Worm (Caenorhabditis elegans) whole organism, L1 larva: ENCODE measurements around the gene T23B12.6.

Experiments used
- C34B4.2 ChIP-seq: sonication (generic microtip); optimal IDR thresholded peaks from 2 replicates; lab custom pipeline; 2017; ENCODE audit warnings: mild to moderate bottlenecking, missing genetic modification characterization, missing compliant biosample characterization
- Y116A8C.19 ChIP-seq: sonication (generic microtip); optimal IDR thresholded peaks from 2 replicates; lab custom pipeline; 2016; ENCODE audit warnings: missing compliant biosample characterization, missing genetic modification characterization, borderline replicate concordance
- aha-1 ChIP-seq: fragments of 150-350 bp; optimal IDR thresholded peaks from 2 replicates; lab custom pipeline; 2014; ENCODE audit warnings: missing biosample characterization, missing genetic modification characterization
- alr-1 ChIP-seq: fragments of 200-800 bp; sonication (Bioruptor generic); optimal IDR thresholded peaks from 2 replicates; lab custom pipeline; 2018; ENCODE audit warnings: borderline replicate concordance, mild to moderate bottlenecking, missing genetic modification characterization, missing compliant biosample characterization
- ama-1 ChIP-seq: fragments of 150-350 bp; optimal IDR thresholded peaks from 2 replicates; lab custom pipeline; 2014
- ceh-63 ChIP-seq: fragments of 200-800 bp; sonication (Bioruptor generic); optimal IDR thresholded peaks from 2 replicates; lab custom pipeline; 2018; ENCODE audit warnings: mild to moderate bottlenecking, missing genetic modification characterization, missing compliant biosample characterization
- dsc-1 ChIP-seq: sonication (generic microtip); optimal IDR thresholded peaks from 2 replicates; lab custom pipeline; 2016; ENCODE audit warnings: mild to moderate bottlenecking, missing genetic modification characterization, missing compliant biosample characterization
- efl-1 ChIP-seq, 4 experiments: fragments of 150-350 bp; optimal IDR thresholded peaks in 3 of 4; peaks in 1 of 4; 1 replicate in 1 of 4; 2 replicates in 3 of 4; lab custom pipeline; 2014; ENCODE audit warnings: missing biosample characterization in 2 of 4, missing genetic modification characterization in 2 of 4, missing genetic modification reagents in 2 of 4
- efl-3 ChIP-seq: fragments of 200-800 bp; sonication (Bioruptor generic); optimal IDR thresholded peaks from 2 replicates; lab custom pipeline; 2018; ENCODE audit warnings: mild to moderate bottlenecking, missing genetic modification characterization, missing compliant biosample characterization
- egl-27 ChIP-seq, 2 experiments: fragments of 150-350 bp in 1 of 2; sonication (generic microtip); optimal IDR thresholded peaks; 3 replicates each; lab custom pipeline; 2017 to 2018; ENCODE audit warnings: missing biosample characterization in 2 of 2, missing genetic modification characterization in 2 of 2, missing genetic modification reagents in 2 of 2
- elt-2 ChIP-seq: sonication (generic microtip); optimal IDR thresholded peaks from 2 replicates; lab custom pipeline; 2016; ENCODE audit warnings: missing genetic modification characterization, mild to moderate bottlenecking, inconsistent platforms, missing compliant biosample characterization, missing genetic modification reagents
- ets-5 ChIP-seq: fragments of 200-800 bp; sonication (Bioruptor generic); IDR thresholded peaks from 2 replicates; pipeline ENCODE4 v1.3.6; 2022; ENCODE audit warnings: missing genetic modification characterization, missing compliant biosample characterization
- fkh-4 ChIP-seq: sonication (generic microtip); optimal IDR thresholded peaks from 2 replicates; lab custom pipeline; 2016; ENCODE audit warnings: missing compliant biosample characterization, missing genetic modification characterization, borderline replicate concordance
- grh-1 ChIP-seq: fragments of 200-800 bp; sonication (Bioruptor generic); IDR thresholded peaks from 2 replicates; pipeline ENCODE4 v1.3.6; 2022; ENCODE audit warnings: missing genetic modification reagents, missing genetic modification characterization, missing compliant biosample characterization
- hlh-17 ChIP-seq: fragments of 200-800 bp; sonication (Bioruptor generic); optimal IDR thresholded peaks from 2 replicates; lab custom pipeline; 2018; ENCODE audit warnings: missing genetic modification characterization, mild to moderate bottlenecking, missing compliant biosample characterization, moderate library complexity, borderline replicate concordance
- irx-1 ChIP-seq: sonication (generic microtip); optimal IDR thresholded peaks from 2 replicates; lab custom pipeline; 2016; ENCODE audit warnings: missing genetic modification characterization, missing compliant biosample characterization
- isw-1 ChIP-seq: fragments of 200-800 bp; sonication (Bioruptor generic); IDR thresholded peaks from 2 replicates; pipeline ENCODE4 v1.3.6; 2022; ENCODE audit warnings: missing genetic modification characterization, missing compliant biosample characterization
- jun-1 ChIP-seq: fragments of 150-350 bp; optimal IDR thresholded peaks from 2 replicates; lab custom pipeline; 2014; ENCODE audit warnings: missing biosample characterization, missing genetic modification reagents, missing genetic modification characterization
- lin-13 ChIP-seq: fragments of 150-350 bp; optimal IDR thresholded peaks from 2 replicates; lab custom pipeline; 2014; ENCODE audit warnings: missing biosample characterization, missing genetic modification reagents, missing genetic modification characterization
- lin-14 ChIP-seq: fragments of 200-800 bp; sonication (Bioruptor generic); optimal IDR thresholded peaks from 2 replicates; lab custom pipeline; 2018; ENCODE audit warnings: mild to moderate bottlenecking, missing genetic modification characterization, moderate library complexity, missing compliant biosample characterization
- lin-15B ChIP-seq: fragments of 150-350 bp; sonication (generic microtip); optimal IDR thresholded peaks from 3 replicates; lab custom pipeline; 2014; ENCODE audit warnings: missing biosample characterization, missing genetic modification characterization
- lin-35 ChIP-seq, 2 experiments: fragments of 150-350 bp; optimal IDR thresholded peaks; 2 replicates each; lab custom pipeline; 2014; ENCODE audit warnings: missing biosample characterization in 2 of 2, missing genetic modification characterization in 2 of 2, missing genetic modification reagents in 2 of 2
- lir-3 ChIP-seq: sonication (generic microtip); optimal IDR thresholded peaks from 2 replicates; lab custom pipeline; 2016; ENCODE audit warnings: mild to moderate bottlenecking, missing genetic modification characterization, moderate library complexity, missing compliant biosample characterization; ENCODE audit not compliant: poor library complexity
- mab-9 ChIP-seq: fragments of 200-800 bp; sonication (Bioruptor generic); IDR thresholded peaks from 2 replicates; pipeline ENCODE4 v1.3.6; 2022; ENCODE audit warnings: missing genetic modification reagents, missing genetic modification characterization, missing compliant biosample characterization
- mep-1 ChIP-seq: fragments of 150-350 bp; optimal IDR thresholded peaks from 2 replicates; lab custom pipeline; 2014; ENCODE audit warnings: missing biosample characterization, missing genetic modification characterization
- nhr-11 ChIP-seq: fragments of 150-350 bp; optimal IDR thresholded peaks from 2 replicates; lab custom pipeline; 2014; ENCODE audit warnings: missing biosample characterization, missing genetic modification characterization
- nhr-12 ChIP-seq: sonication (generic microtip); optimal IDR thresholded peaks from 2 replicates; lab custom pipeline; 2017; ENCODE audit warnings: missing biosample characterization, missing genetic modification characterization
- nhr-237 ChIP-seq: fragments of 150-350 bp; optimal IDR thresholded peaks from 2 replicates; lab custom pipeline; 2014; ENCODE audit warnings: missing biosample characterization, missing genetic modification characterization
- nhr-47 ChIP-seq: sonication (generic microtip); optimal IDR thresholded peaks from 2 replicates; lab custom pipeline; 2016; ENCODE audit warnings: mild to moderate bottlenecking, missing genetic modification characterization, moderate library complexity, missing compliant biosample characterization
- nhr-85 ChIP-seq: sonication (generic microtip); peaks from one replicate; lab custom pipeline; 2016; ENCODE audit warnings: missing genetic modification characterization, inconsistent platforms, missing compliant biosample characterization
- pag-3 ChIP-seq: sonication (generic microtip); optimal IDR thresholded peaks from 2 replicates; lab custom pipeline; 2017; ENCODE audit warnings: missing genetic modification characterization, mild to moderate bottlenecking, missing compliant biosample characterization, antibody characterized with exemption, borderline replicate concordance; ENCODE audit not compliant: insufficient read depth
- rnt-1 ChIP-seq: sonication (generic microtip); optimal IDR thresholded peaks from 2 replicates; lab custom pipeline; 2016; ENCODE audit warnings: mild to moderate bottlenecking, missing genetic modification characterization, moderate library complexity, missing compliant biosample characterization
- snpc-4 ChIP-seq: fragments of 150-350 bp; optimal IDR thresholded peaks from 2 replicates; lab custom pipeline; 2014; ENCODE audit warnings: missing biosample characterization, missing genetic modification characterization
- snu-23 ChIP-seq: sonication (generic microtip); optimal IDR thresholded peaks from 2 replicates; lab custom pipeline; 2016; ENCODE audit warnings: missing genetic modification characterization, missing compliant biosample characterization
- sptf-1 ChIP-seq: fragments of 150-350 bp; optimal IDR thresholded peaks from 2 replicates; lab custom pipeline; 2014; ENCODE audit warnings: missing biosample characterization, missing genetic modification characterization
- swsn-7 ChIP-seq: sonication (generic microtip); optimal IDR thresholded peaks from 2 replicates; lab custom pipeline; 2016; ENCODE audit warnings: missing genetic modification characterization, missing compliant biosample characterization
- unc-30 ChIP-seq: sonication (generic microtip); optimal IDR thresholded peaks from 2 replicates; lab custom pipeline; 2017; ENCODE audit warnings: missing biosample characterization, missing genetic modification characterization
- unc-62 ChIP-seq: fragments of 150-350 bp; optimal IDR thresholded peaks from 2 replicates; lab custom pipeline; 2014; ENCODE audit warnings: missing biosample characterization, missing genetic modification reagents, missing genetic modification characterization
- vab-15 ChIP-seq: sonication (generic microtip); optimal IDR thresholded peaks from 2 replicates; lab custom pipeline; 2017; ENCODE audit warnings: missing genotype, mild to moderate bottlenecking, missing genetic modification characterization, missing compliant biosample characterization
- zip-4 ChIP-seq: fragments of 200-800 bp; sonication (Bioruptor generic); optimal IDR thresholded peaks from 2 replicates; lab custom pipeline; 2018; ENCODE audit warnings: mild to moderate bottlenecking, missing genetic modification characterization, moderate library complexity, missing compliant biosample characterization
- ztf-11 ChIP-seq, 2 experiments: sonication (generic microtip); optimal IDR thresholded peaks; 2 replicates each; lab custom pipeline; 2016 to 2017; ENCODE audit warnings: missing genetic modification characterization in 2 of 2, missing biosample characterization in 1 of 2, missing compliant biosample characterization in 1 of 2
- ztf-4 ChIP-seq: fragments of 150-350 bp; optimal IDR thresholded peaks from 2 replicates; lab custom pipeline; 2014; ENCODE audit warnings: missing biosample characterization, missing genetic modification characterization

Gene T23B12.6

DNA sequence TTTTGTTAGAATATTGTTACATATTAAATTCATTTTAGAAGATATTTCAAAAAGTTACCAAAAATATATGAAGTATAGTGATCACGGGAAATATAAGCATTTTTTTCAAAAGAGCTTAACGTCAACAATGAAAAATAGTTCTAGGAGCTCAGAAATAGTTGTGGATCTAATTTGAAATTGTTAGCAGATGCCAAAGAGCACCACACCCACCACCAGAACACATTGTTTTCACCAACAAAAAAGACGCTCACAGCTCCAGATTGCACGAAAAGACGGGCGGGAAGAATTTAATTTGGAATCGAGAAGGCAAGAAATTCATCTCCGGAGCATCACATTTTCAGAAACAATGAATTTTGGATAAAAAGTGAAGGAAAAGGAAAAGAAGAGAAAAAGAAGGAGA lies 10.7 kb upstream of the T23B12.6 start, which contains the start of gene gplb-1:
gplb-1 (minus strand) TSS at position 337 of the 400 bp plus-strand sequence.
- TF ChIP-seq fkh-4 (tag; lab: Kevin White, UChicago), result peak; percentile 72
- no peak for TF ChIP-seq egl-27 (tag; optimal IDR thresholded peaks at IDR 0.05; lab: Kevin White, UChicago)
- TF ChIP-seq alr-1, result no peak
- TF ChIP-seq nhr-85 (tag; lab: Kevin White, UChicago), result no peak
- TF ChIP-seq efl-1 (optimal IDR thresholded peaks at IDR 0.05; lab: Kevin White, UChicago), result no peak
- peak in 1 of 2 experiments; percentile 37 for TF ChIP-seq efl-1 (GFP tag; optimal IDR thresholded peaks at IDR 0.05 in 1 of 2; lab: Kevin White, UChicago)
- no peak for TF ChIP-seq ztf-4 (tag; lab: Kevin White, UChicago)
- no peak for TF ChIP-seq Y116A8C.19 (tag; lab: Kevin White, UChicago)
- no peak for TF ChIP-seq lin-15B (tag; lab: Kevin White, UChicago)
- no peak for TF ChIP-seq nhr-11 (tag; lab: Kevin White, UChicago)
- peak; percentile 92 for TF ChIP-seq dsc-1 (tag; lab: Kevin White, UChicago)
- no peak for TF ChIP-seq vab-15 (tag; lab: Kevin White, UChicago)
- TF ChIP-seq elt-2 (tag; lab: Kevin White, UChicago), result no peak

DNA sequence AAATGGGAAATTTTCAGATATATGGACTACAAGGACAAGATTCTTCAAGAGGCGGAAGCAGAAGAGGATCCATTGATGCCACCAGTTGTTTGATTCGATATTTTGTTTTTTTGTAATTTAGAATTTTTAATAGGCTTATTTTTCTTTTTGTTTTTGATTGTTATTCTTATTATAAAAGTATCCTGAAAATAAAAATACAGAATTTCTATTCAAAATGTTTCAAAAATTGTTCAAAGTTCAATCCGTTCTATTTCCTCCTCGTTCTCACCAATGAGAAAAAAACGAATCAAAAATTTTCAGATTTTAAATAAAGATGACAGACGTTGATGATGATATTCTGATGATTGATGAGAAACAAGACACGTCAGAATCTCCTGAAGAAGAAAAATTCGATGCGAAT lies 8.5 kb upstream of the T23B12.6 start, which contains the start of gene phf-30:
phf-30 (plus strand) TSS at position 301 of the 400 bp plus-strand sequence.
- TF ChIP-seq mep-1 (tag; lab: Kevin White, UChicago), result no peak
- no peak for TF ChIP-seq ets-5 (GFP tag; lab: Robert Waterston, UW)
- TF ChIP-seq aha-1, result no peak
- no peak for TF ChIP-seq nhr-47 (tag; lab: Kevin White, UChicago)
- no peak for TF ChIP-seq lin-14 (GFP tag; lab: Kevin White, UChicago)
- TF ChIP-seq jun-1, result no peak
- no peak for TF ChIP-seq mab-9 (GFP tag; lab: Robert Waterston, UW)
- no peak for TF ChIP-seq pag-3 (tag; lab: Kevin White, UChicago)
- no peak for TF ChIP-seq lin-13 (GFP tag; lab: Kevin White, UChicago)
- no peak for TF ChIP-seq lin-35 (GFP tag; optimal IDR thresholded peaks at IDR 0.05; lab: Kevin White, UChicago)
- TF ChIP-seq grh-1 (GFP tag; lab: Robert Waterston, UW), result no peak
- no peak for TF ChIP-seq snpc-4 (tag; lab: Kevin White, UChicago)
- no peak for TF ChIP-seq hlh-17 (GFP tag; lab: Kevin White, UChicago)
- TF ChIP-seq alr-1, result no peak
- TF ChIP-seq nhr-11 (tag; lab: Kevin White, UChicago), result no peak
- TF ChIP-seq unc-30, result no peak
- TF ChIP-seq nhr-85 (tag; lab: Kevin White, UChicago), result no peak
- TF ChIP-seq irx-1 (tag; lab: Kevin White, UChicago), result no peak
- no peak for TF ChIP-seq nhr-237 (tag; lab: Kevin White, UChicago)

DNA sequence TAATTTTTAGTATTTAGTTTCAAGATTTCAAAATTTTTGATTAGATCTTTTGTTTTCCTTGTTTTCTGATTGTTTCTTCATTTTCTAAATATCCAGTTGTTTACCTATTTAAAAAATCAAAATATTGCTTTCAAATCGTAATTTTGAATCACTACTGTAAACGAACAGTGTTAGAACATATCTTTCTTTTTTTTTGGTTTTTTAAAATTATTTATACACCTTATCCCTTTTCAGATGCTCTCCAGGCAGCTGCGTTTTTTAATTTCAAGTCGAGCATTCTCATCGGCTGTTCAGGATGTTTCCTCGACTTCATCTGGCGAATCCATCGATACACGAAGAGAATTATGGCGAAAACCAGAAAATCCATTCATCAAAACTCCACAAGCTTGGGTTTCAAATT lies 6.8 kb upstream of the T23B12.6 start, which contains the start of gene mrpl-4:
mrpl-4 (plus strand) TSS at position 235 of the 400 bp plus-strand sequence.
- TF ChIP-seq efl-1 (optimal IDR thresholded peaks at IDR 0.05; lab: Kevin White, UChicago) (no peak), efl-1 (GFP tag; optimal IDR thresholded peaks at IDR 0.05 in 1 of 2; lab: Kevin White, UChicago) (peak in 1 of 2 experiments; percentile 7), unc-62 (no peak)

DNA sequence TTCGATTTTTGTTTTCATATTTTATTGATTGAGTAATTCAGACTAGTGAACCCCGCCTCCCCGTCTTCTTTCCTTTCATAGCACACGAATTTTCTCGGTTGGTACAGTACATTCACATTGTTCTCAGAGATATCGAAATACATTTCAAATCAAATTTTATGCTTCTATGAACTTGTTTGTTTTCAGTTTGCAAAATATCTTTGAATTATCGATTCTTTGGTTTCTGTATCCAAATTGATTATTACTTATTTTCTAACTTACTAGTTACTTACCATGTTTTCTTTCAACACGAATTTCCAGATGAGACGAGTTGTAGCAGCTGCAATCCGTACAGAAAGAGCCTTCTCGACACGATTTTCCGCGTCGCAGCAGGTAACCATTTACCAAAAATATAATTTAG lies 5.2 kb upstream of the T23B12.6 start, which contains the start of gene mrps-2:
mrps-2 (plus strand) TSS at position 301 of the 400 bp plus-strand sequence.
- no peak for TF ChIP-seq rnt-1 (tag; lab: Kevin White, UChicago)
- TF ChIP-seq nhr-85 (tag; lab: Kevin White, UChicago), result peak; percentile 29
- TF ChIP-seq, all 84 proteins: peak for 1

DNA sequence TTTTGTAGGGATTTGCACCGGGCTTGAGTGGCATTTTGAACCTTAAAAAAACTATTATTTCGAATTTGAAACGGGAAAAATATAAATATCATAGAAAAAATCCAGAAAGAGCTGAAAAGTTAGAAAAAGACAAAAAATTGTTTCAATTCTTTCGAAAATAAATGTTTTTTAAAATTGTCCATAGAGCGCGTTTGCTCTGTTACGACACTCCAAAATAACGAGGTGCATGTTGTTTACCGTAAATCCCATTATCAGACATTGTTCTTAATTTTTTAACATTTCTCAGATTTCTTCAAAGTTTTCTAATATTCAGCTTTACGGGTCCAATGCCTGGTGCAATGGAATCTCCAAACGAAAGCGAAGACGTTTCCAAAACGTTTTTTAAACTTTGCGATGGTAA lies 1.9 kb upstream of the T23B12.6 start, which contains the start of the genes dnj-22 and natc-1:
dnj-22 (minus strand) TSS at position 47 of the 400 bp plus-strand sequence.
natc-1 (plus strand) TSS at position 286 of the 400 bp plus-strand sequence.
- peak; percentile 46 for TF ChIP-seq zip-4 (GFP tag; lab: Kevin White, UChicago)
- peak; percentile 45 for TF ChIP-seq lir-3 (tag; lab: Kevin White, UChicago)
- no peak for TF ChIP-seq ama-1 (lab: Kevin White, UChicago)
- TF ChIP-seq snu-23, result peak; percentile 94
- no peak for TF ChIP-seq nhr-237 (tag; lab: Kevin White, UChicago)
- no peak for TF ChIP-seq ceh-63 (GFP tag; lab: Kevin White, UChicago)
- no peak for TF ChIP-seq nhr-12 (tag; lab: Kevin White, UChicago)
- TF ChIP-seq swsn-7 (tag; lab: Kevin White, UChicago), result peak; percentile 85
- TF ChIP-seq mep-1 (tag; lab: Kevin White, UChicago), result peak; percentile 93
- no peak for TF ChIP-seq efl-3 (GFP tag; lab: Kevin White, UChicago)
- TF ChIP-seq snpc-4 (tag; lab: Kevin White, UChicago), result peak; percentile 85
- no peak for TF ChIP-seq sptf-1 (tag; lab: Kevin White, UChicago)
- TF ChIP-seq unc-30, result no peak
- peak; percentile 74 for TF ChIP-seq isw-1 (GFP tag; lab: Robert Waterston, UW)
- TF ChIP-seq C34B4.2 (tag; lab: Kevin White, UChicago), result no peak
- peak in 1 of 2 experiments; percentile 7 for TF ChIP-seq ztf-11 (tag; optimal IDR thresholded peaks at IDR 0.05; lab: Kevin White, UChicago)
- peak; percentile 66 for TF ChIP-seq irx-1 (tag; lab: Kevin White, UChicago)
- TF ChIP-seq efl-1 (optimal IDR thresholded peaks at IDR 0.05; lab: Kevin White, UChicago), result peak; percentile 82 to 83
- peak; percentile 77 to 97 for TF ChIP-seq efl-1 (GFP tag; optimal IDR thresholded peaks at IDR 0.05 in 1 of 2; lab: Kevin White, UChicago)
- TF ChIP-seq nhr-85 (tag; lab: Kevin White, UChicago), result peak; percentile 79
